Fruit fly (Drosophila melanogaster) whole organism, embryonic: ENCODE measurements around the gene Vps53.

Experiments used
- Asciz ChIP-seq: fragments of 200-800 bp; sonication (Bioruptor generic); optimal IDR thresholded peaks from 2 replicates; lab custom pipeline; 2017; ENCODE audit warnings: missing biosample characterization, mild to moderate bottlenecking, missing genetic modification characterization, missing genetic modification reagents
- Atf6 ChIP-seq: fragments of 200-800 bp; sonication (Bioruptor generic); IDR thresholded peaks from 2 replicates; pipeline ENCODE4 v1.3.6; 2022; ENCODE audit warnings: missing biosample characterization, missing genetic modification characterization
- Bdp1 ChIP-seq: fragments of 200-800 bp; sonication (Bioruptor generic); optimal IDR thresholded peaks from 3 replicates; lab custom pipeline; 2016; ENCODE audit warnings: missing biosample characterization, missing genetic modification characterization
- CG10654 ChIP-seq: fragments of 200-800 bp; sonication (Bioruptor generic); optimal IDR thresholded peaks from 2 replicates; lab custom pipeline; 2016; ENCODE audit warnings: missing biosample characterization, missing genetic modification characterization
- CG11093 ChIP-seq: fragments of 200-800 bp; sonication (Bioruptor generic); IDR thresholded peaks from 3 replicates; pipeline ENCODE4 v1.3.6; 2022; ENCODE audit warnings: missing biosample characterization, missing genetic modification characterization
- CG11696 ChIP-seq: fragments of 200-800 bp; sonication (Bioruptor generic); IDR thresholded peaks from 2 replicates; pipeline ENCODE4 v1.3.6; 2022; ENCODE audit warnings: missing biosample characterization, missing genetic modification characterization
- CG13287 ChIP-seq: fragments of 200-800 bp; sonication (Bioruptor generic); IDR thresholded peaks from 2 replicates; pipeline ENCODE4 v1.3.6; 2022; ENCODE audit warnings: missing biosample characterization, missing genetic modification characterization; ENCODE audit not compliant: partially characterized antibody
- CG15514 ChIP-seq: fragments of 200-800 bp; sonication (Bioruptor generic); optimal IDR thresholded peaks from 3 replicates; lab custom pipeline; 2017; ENCODE audit warnings: missing biosample characterization, missing genetic modification characterization, mild to moderate bottlenecking, moderate library complexity, missing genetic modification reagents
- CG15601 ChIP-seq: fragments of 200-800 bp; sonication (Bioruptor generic); optimal IDR thresholded peaks from 3 replicates; lab custom pipeline; 2019; ENCODE audit warnings: missing biosample characterization, mild to moderate bottlenecking, missing genetic modification characterization, moderate library complexity
- CG17186 ChIP-seq: fragments of 200-800 bp; sonication (Bioruptor generic); optimal IDR thresholded peaks from 3 replicates; lab custom pipeline; 2017; ENCODE audit warnings: missing biosample characterization, missing genetic modification reagents, missing genetic modification characterization
- CG17359 ChIP-seq: fragments of 200-800 bp; sonication (Bioruptor generic); optimal IDR thresholded peaks from 3 replicates; lab custom pipeline; 2018; ENCODE audit warnings: missing biosample characterization, mild to moderate bottlenecking, missing genetic modification characterization, moderate library complexity
- CG1832 ChIP-seq: fragments of 200-800 bp; sonication (Bioruptor generic); optimal IDR thresholded peaks from 2 replicates; lab custom pipeline; 2017; ENCODE audit warnings: missing biosample characterization, mild to moderate bottlenecking, missing genetic modification characterization, inconsistent platforms
- CG2199 ChIP-seq: fragments of 200-800 bp; sonication (Bioruptor generic); IDR thresholded peaks from 3 replicates; pipeline ENCODE4 v1.3.6; 2022; ENCODE audit warnings: missing biosample characterization, missing genetic modification characterization
- CG3281 ChIP-seq: fragments of 200-800 bp; sonication (Bioruptor generic); optimal IDR thresholded peaks from 3 replicates; lab custom pipeline; 2017; ENCODE audit warnings: missing biosample characterization, mild to moderate bottlenecking, missing genetic modification characterization
- CG33557 ChIP-seq: fragments of 200-800 bp; sonication (Bioruptor generic); optimal IDR thresholded peaks from 2 replicates; lab custom pipeline; 2019; ENCODE audit warnings: missing biosample characterization, mild to moderate bottlenecking, missing genetic modification characterization, moderate library complexity
- CG6254 ChIP-seq: fragments of 200-800 bp; sonication (Bioruptor generic); optimal IDR thresholded peaks from 3 replicates; lab custom pipeline; 2017; ENCODE audit warnings: mild to moderate bottlenecking, missing biosample characterization, missing genetic modification reagents, missing genetic modification characterization
- CG6683 ChIP-seq: fragments of 200-800 bp; sonication (Bioruptor generic); optimal IDR thresholded peaks from 2 replicates; lab custom pipeline; 2017; ENCODE audit warnings: missing biosample characterization, mild to moderate bottlenecking, missing genetic modification characterization, missing genetic modification reagents
- CG8290 ChIP-seq, 3 experiments: fragments of 200-800 bp; sonication (Bioruptor generic); optimal IDR thresholded peaks; 2 replicates each; lab custom pipeline; 2016 to 2019; ENCODE audit warnings: missing biosample characterization in 3 of 3, missing genetic modification characterization in 3 of 3, mild to moderate bottlenecking in 2 of 3, moderate library complexity in 1 of 3
- CkIIα-i1 ChIP-seq: fragments of 200-800 bp; sonication (Bioruptor generic); IDR thresholded peaks from 2 replicates; pipeline ENCODE4 v1.3.6; 2022; ENCODE audit warnings: missing biosample characterization, missing genetic modification characterization
- D ChIP-seq, 2 experiments: fragments of 200-800 bp in 1 of 2; fragments of >200 bp in 1 of 2; sonication (Bioruptor generic) in 1 of 2; optimal IDR thresholded peaks; 2 replicates in 1 of 2; 3 replicates in 1 of 2; lab custom pipeline; 2017; ENCODE audit warnings: mild to moderate bottlenecking in 1 of 2, missing biosample characterization in 1 of 2, missing genetic modification characterization in 1 of 2, missing genetic modification reagents in 1 of 2
- Dll ChIP-seq: fragments of 200-800 bp; sonication (Bioruptor generic); IDR thresholded peaks from 4 replicates; pipeline ENCODE4 v1.3.6; 2022; ENCODE audit warnings: missing biosample characterization, missing genetic modification characterization; ENCODE audit not compliant: partially characterized antibody
- Hand ChIP-seq: fragments of 200-800 bp; sonication (Bioruptor generic); optimal IDR thresholded peaks from 2 replicates; lab custom pipeline; 2017; ENCODE audit warnings: mild to moderate bottlenecking, missing biosample characterization, missing genetic modification reagents, missing genetic modification characterization
- Hey ChIP-seq: fragments of 200-800 bp; sonication (Bioruptor generic); optimal IDR thresholded peaks from 3 replicates; lab custom pipeline; 2018; ENCODE audit warnings: missing biosample characterization, mild to moderate bottlenecking, missing genetic modification characterization
- Hr39 ChIP-seq: fragments of >200 bp; optimal IDR thresholded peaks from 2 replicates; lab custom pipeline; 2017
- Meics ChIP-seq: fragments of 200-800 bp; sonication (Bioruptor generic); optimal IDR thresholded peaks from 2 replicates; lab custom pipeline; 2017; ENCODE audit warnings: missing biosample characterization, mild to moderate bottlenecking, missing genetic modification characterization
- YL-1 ChIP-seq: fragments of 200-800 bp; sonication (Bioruptor generic); optimal IDR thresholded peaks from 3 replicates; lab custom pipeline; 2017; ENCODE audit warnings: missing biosample characterization, mild to moderate bottlenecking, missing genetic modification characterization
- ara ChIP-seq: fragments of 200-800 bp; sonication (Bioruptor generic); IDR thresholded peaks from 2 replicates; pipeline ENCODE4 v1.3.6; 2022; ENCODE audit warnings: missing biosample characterization, missing genetic modification characterization
- chif ChIP-seq, 2 experiments: fragments of 200-800 bp; sonication (Bioruptor generic); optimal IDR thresholded peaks; 3 replicates each; lab custom pipeline; 2016; ENCODE audit warnings: missing biosample characterization in 2 of 2, missing genetic modification characterization in 2 of 2
- ci ChIP-seq: fragments of 200-800 bp; sonication (Bioruptor generic); IDR thresholded peaks from 3 replicates; pipeline ENCODE4 v1.3.6; 2022; ENCODE audit warnings: missing biosample characterization, missing genetic modification characterization
- crc ChIP-seq: fragments of 200-800 bp; sonication (Bioruptor generic); optimal IDR thresholded peaks from 2 replicates; lab custom pipeline; 2016; ENCODE audit warnings: missing biosample characterization, missing genetic modification characterization
- croc ChIP-seq: fragments of 200-800 bp; sonication (Bioruptor generic); conservative IDR thresholded peaks from 3 replicates; pipeline ENCODE4 v1.3.6; 2022; ENCODE audit warnings: missing biosample characterization, missing genetic modification characterization
- dimm ChIP-seq: fragments of 200-800 bp; sonication (Bioruptor generic); IDR thresholded peaks from 2 replicates; pipeline ENCODE4 v1.3.6; 2022; ENCODE audit warnings: missing biosample characterization, missing genetic modification characterization
- ems ChIP-seq: fragments of 200-800 bp; sonication (Bioruptor generic); optimal IDR thresholded peaks from 3 replicates; lab custom pipeline; 2016; ENCODE audit warnings: missing biosample characterization, missing genetic modification characterization
- esg ChIP-seq: fragments of 200-800 bp; sonication (Bioruptor generic); conservative IDR thresholded peaks from 2 replicates; pipeline ENCODE4 v1.3.6; 2022; ENCODE audit warnings: missing biosample characterization, missing genetic modification characterization
- gce ChIP-seq: fragments of 200-800 bp; sonication (Bioruptor generic); IDR thresholded peaks from 3 replicates; pipeline ENCODE4 v1.3.6; 2022; ENCODE audit warnings: missing biosample characterization, missing genetic modification characterization
- hbn ChIP-seq: fragments of 200-800 bp; sonication (Bioruptor generic); IDR thresholded peaks from 2 replicates; pipeline ENCODE4 v1.3.6; 2022; ENCODE audit warnings: missing biosample characterization, missing genetic modification characterization; ENCODE audit not compliant: partially characterized antibody
- nerfin-2 ChIP-seq: fragments of 200-800 bp; sonication (Bioruptor generic); IDR thresholded peaks from 2 replicates; pipeline ENCODE4 v1.3.6; 2022; ENCODE audit warnings: missing biosample characterization, missing genetic modification characterization; ENCODE audit not compliant: partially characterized antibody
- odd ChIP-seq: fragments of 200-800 bp; sonication (Bioruptor generic); optimal IDR thresholded peaks from 2 replicates; lab custom pipeline; 2017; ENCODE audit warnings: missing biosample characterization, mild to moderate bottlenecking, missing genetic modification characterization
- otp ChIP-seq: fragments of 200-800 bp; sonication (Bioruptor generic); IDR thresholded peaks from 3 replicates; pipeline ENCODE4, ENCODE4 v1.3.6; 2022; ENCODE audit warnings: missing biosample characterization, missing genetic modification characterization
- pho ChIP-seq: fragments of 200-800 bp; sonication (Bioruptor generic); optimal IDR thresholded peaks from 2 replicates; lab custom pipeline; 2016; ENCODE audit warnings: missing biosample characterization, missing genetic modification characterization
- seq ChIP-seq: fragments of 200-800 bp; sonication (Bioruptor generic); IDR thresholded peaks from 2 replicates; pipeline ENCODE4 v1.3.6; 2022; ENCODE audit warnings: missing biosample characterization, missing genetic modification characterization
- sim ChIP-seq: fragments of 200-800 bp; sonication (Bioruptor generic); IDR thresholded peaks from 2 replicates; pipeline ENCODE4 v1.3.6; 2022; ENCODE audit warnings: missing biosample characterization, missing genetic modification characterization
- stc ChIP-seq: fragments of 200-800 bp; sonication (Bioruptor generic); IDR thresholded peaks from 2 replicates; pipeline ENCODE4 v1.3.6; 2022; ENCODE audit warnings: missing biosample characterization, missing genetic modification characterization
- stwl ChIP-seq: fragments of 200-800 bp; sonication (Bioruptor generic); optimal IDR thresholded peaks from 3 replicates; lab custom pipeline; 2018; ENCODE audit warnings: missing biosample characterization, mild to moderate bottlenecking, missing genetic modification characterization, moderate library complexity
- tll ChIP-seq, 2 experiments: fragments of 200-800 bp in 1 of 2; fragments of >200 bp in 1 of 2; sonication (Bioruptor generic) in 1 of 2; optimal IDR thresholded peaks; 2 replicates each; lab custom pipeline; 2017 to 2019; ENCODE audit warnings: missing biosample characterization in 2 of 2, missing genetic modification characterization in 2 of 2, mild to moderate bottlenecking in 1 of 2, moderate library complexity in 1 of 2
- toy ChIP-seq: fragments of 200-800 bp; sonication (Bioruptor generic); IDR thresholded peaks from 2 replicates; pipeline ENCODE4 v1.3.6; 2022; ENCODE audit warnings: missing biosample characterization, missing genetic modification characterization
- zfh1 ChIP-seq: fragments of 200-800 bp; sonication (Bioruptor generic); IDR thresholded peaks from 3 replicates; pipeline ENCODE4 v1.3.6; 2022; ENCODE audit warnings: missing biosample characterization, missing genetic modification characterization

Vps53 gene

dm6 chr2L:4345569-4346131 lies 40.2 kb downstream of the Vps53 start (continued):
- no peak for TF ChIP-seq stc
- TF ChIP-seq CG6254 (GFP tag; lab: Kevin White, UChicago) = no peak
- no peak for TF ChIP-seq toy
- TF ChIP-seq pho = no peak
- TF ChIP-seq CkIIα-i1 (GFP tag; lab: Robert Waterston, UW) = no peak
- TF ChIP-seq YL-1 (GFP tag; lab: Kevin White, UChicago) = no peak
- TF ChIP-seq gce = no peak
- no peak for TF ChIP-seq CG11093 (GFP tag; lab: Robert Waterston, UW)
- no peak for TF ChIP-seq chif (GFP tag; optimal IDR thresholded peaks at IDR 0.05; lab: Kevin White, UChicago)
- no peak for TF ChIP-seq crc (GFP tag; lab: Kevin White, UChicago)
- no peak for TF ChIP-seq Hr39 (lab: Kevin White, UChicago)
- no peak for TF ChIP-seq CG1832 (GFP tag; lab: Kevin White, UChicago)
- TF ChIP-seq seq (GFP tag; lab: Robert Waterston, UW) = no peak
- TF ChIP-seq CG11696 (GFP tag; lab: Robert Waterston, UW) = no peak
- no peak for TF ChIP-seq nerfin-2 (GFP tag; lab: Robert Waterston, UW)
- no peak for TF ChIP-seq CG3281
- peak; percentile 47 for TF ChIP-seq stwl
- TF ChIP-seq odd = no peak
- no peak for TF ChIP-seq CG10654 (GFP tag; lab: Kevin White, UChicago)
- TF ChIP-seq ems (GFP tag; lab: Kevin White, UChicago) = no peak
- no peak for TF ChIP-seq dimm (GFP tag; lab: Robert Waterston, UW)
- TF ChIP-seq Bdp1 (GFP tag; lab: Kevin White, UChicago) = no peak
- TF ChIP-seq Dll (GFP tag; lab: Robert Waterston, UW) = no peak
- TF ChIP-seq tll (GFP tag; optimal IDR thresholded peaks at IDR 0.05; lab: Kevin White, UChicago) = no peak
- peak; percentile 58 for TF ChIP-seq CG15601
- TF ChIP-seq Asciz (GFP tag; lab: Kevin White, UChicago) = no peak
- no peak for TF ChIP-seq D (optimal IDR thresholded peaks at IDR 0.05; lab: Kevin White, UChicago)
- TF ChIP-seq D (GFP tag; optimal IDR thresholded peaks at IDR 0.05; lab: Kevin White, UChicago) = no peak
- peak; percentile 45; the same call in 1 of the 3 replicates for TF ChIP-seq zfh1 (GFP tag; lab: Robert Waterston, UW)

dm6 chr2L:4339780-4340694 lies 45.8 kb downstream of the Vps53 start:
- no peak for TF ChIP-seq esg (GFP tag; lab: Robert Waterston, UW)
- no peak for TF ChIP-seq CG3281
- TF ChIP-seq CG17359 (tag; lab: Kevin White, UChicago) = no peak
- no peak for TF ChIP-seq Hand (GFP tag; lab: Kevin White, UChicago)
- no peak for TF ChIP-seq sim (GFP tag; lab: Robert Waterston, UW)
- peak; percentile 2 for TF ChIP-seq CG15514 (GFP tag; lab: Kevin White, UChicago)
- 0 out of 2 replicates have a peak, but pooled peaks have one; percentile 29 for TF ChIP-seq Atf6
- no peak for TF ChIP-seq CG13287 (GFP tag; lab: Robert Waterston, UW)
- TF ChIP-seq otp (GFP tag; lab: Robert Waterston, UW) = 0 out of 3 replicates have a peak, but pooled peaks have one; percentile 15
- TF ChIP-seq CG33557 (GFP tag; lab: Kevin White, UChicago) = no peak
- no peak for TF ChIP-seq croc
- TF ChIP-seq hbn = no peak
- peak; percentile 10 for TF ChIP-seq Hey (tag; lab: Kevin White, UChicago)
- 0 out of 3 replicates have a peak, but pooled peaks have one; percentile 15 for TF ChIP-seq ci
- TF ChIP-seq Meics (GFP tag; lab: Kevin White, UChicago) = no peak
- no peak for TF ChIP-seq CG8290 (GFP tag; optimal IDR thresholded peaks at IDR 0.05; lab: Kevin White, UChicago)
- peak in 1 of 2 experiments; percentile 21 for TF ChIP-seq CG8290 (tag; optimal IDR thresholded peaks at IDR 0.05; lab: Kevin White, UChicago)
- no peak for TF ChIP-seq CG6683 (GFP tag; lab: Kevin White, UChicago)
- TF ChIP-seq CG17186 = no peak
- TF ChIP-seq ara (GFP tag; lab: Robert Waterston, UW) = no peak
- no peak for TF ChIP-seq CG2199
